Worm (Caenorhabditis elegans) whole organism, L2 larva: ENCODE data around the gene chil-17.

Source experiments
- dmd-4 ChIP-seq: sonication (generic microtip); optimal IDR thresholded peaks from 2 replicates; lab custom pipeline; 2017; ENCODE audit warnings: missing biosample characterization, missing genetic modification characterization
- ztf-11 ChIP-seq: sonication (generic microtip); optimal IDR thresholded peaks from 2 replicates; lab custom pipeline; 2017; ENCODE audit warnings: missing biosample characterization, missing genetic modification characterization

DNA sequence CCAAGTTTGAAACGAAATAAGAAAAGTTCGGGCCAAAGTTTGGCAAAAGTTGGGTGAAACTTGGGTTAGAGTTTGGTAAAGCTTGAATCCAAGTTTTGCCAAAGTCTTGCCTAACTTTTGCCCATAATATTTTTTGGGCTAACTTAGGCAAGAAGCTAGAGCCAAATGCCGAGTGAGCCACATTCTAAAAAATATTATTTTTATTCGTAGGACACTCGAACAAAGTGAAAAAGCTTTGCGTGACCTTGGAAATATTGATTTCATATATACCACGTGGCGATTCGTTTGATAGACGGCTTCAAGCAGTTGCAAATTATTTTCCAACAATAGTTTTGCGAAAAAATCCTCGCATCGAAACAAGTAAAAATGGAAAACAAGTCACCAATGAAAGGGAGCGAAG, 36.1 kb downstream of the chil-17 start, which contains the start of gene Y51B9A.5:
- TF ChIP-seq ztf-11 (tag; lab: Kevin White, UChicago) = no peak
- no peak for TF ChIP-seq dmd-4 (tag; lab: Kevin White, UChicago)
